Fruit fly (Drosophila melanogaster): ENCODE measurements around the gene Glut4EF.

dm6 chr3R:9931662-9932061 lies 57.2 kb downstream of the Glut4EF start:
- TF ChIP-seq Dll (optimal IDR thresholded peaks at IDR 0.05) (no peak), usp (GFP tag; optimal IDR thresholded peaks at IDR 0.05) (no peak), psq (optimal IDR thresholded peaks at IDR 0.05) (no peak)

All from whole organism.